Worm (Caenorhabditis elegans): ENCODE data around the gene Y44A6C.2.

DNA sequence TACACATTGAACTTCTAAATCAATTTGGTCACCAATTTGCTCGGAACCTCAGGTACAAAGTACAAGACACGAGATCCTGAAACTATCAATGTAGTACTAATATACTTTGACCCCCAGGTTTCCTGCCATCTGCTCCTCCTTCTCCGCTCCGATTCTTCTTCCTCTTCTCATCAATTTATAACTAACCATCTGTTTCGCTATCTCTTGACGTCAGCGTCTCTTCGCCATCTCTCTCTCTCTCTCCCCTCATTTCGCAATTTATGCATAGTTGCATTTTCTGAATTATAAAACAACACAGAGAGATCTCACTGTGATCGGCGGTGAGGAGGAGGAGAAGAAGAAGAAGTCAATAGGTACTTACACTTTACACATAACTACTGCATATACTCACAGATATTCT is 10.3 kb upstream of the Y44A6C.2 start:
- TF ChIP-seq nhr-12 (tag; optimal IDR thresholded peaks at IDR 0.05) (no peak), zag-1 (tag; optimal IDR thresholded peaks at IDR 0.05) (no peak), unc-62 (GFP tag; optimal IDR thresholded peaks at IDR 0.05) (no peak)

Measured in whole organism, L3 larva.